Fruit fly (Drosophila melanogaster): Measurements from ENCODE around the gene CG3337.

The CG3337 gene

dm6 chr3R:21184373-21185132, 38.8 kb downstream of the CG3337 start (continued):
- no peak for TF ChIP-seq Gug (GFP tag; IDR thresholded peaks at IDR 0.05)
- peak in 1 of 2 experiments; percentile 34 for TF ChIP-seq salr (GFP tag; optimal IDR thresholded peaks at IDR 0.05)
- peak; percentile 15 for TF ChIP-seq acj6 (GFP tag; optimal IDR thresholded peaks at IDR 0.05)
- no peak for TF ChIP-seq CG11902 (GFP tag; optimal IDR thresholded peaks at IDR 0.05)

- TF ChIP-seq vri (GFP tag; optimal IDR thresholded peaks at IDR 0.05) (peak; percentile 6), CG8632 (GFP tag; optimal IDR thresholded peaks at IDR 0.05) (no peak)
Observed at dm6 chr3R:21181957-21182356, 41.4 kb downstream of the CG3337 start.

dm6 chr3R:21180391-21180796, 43.0 kb downstream of the CG3337 start:
- TF ChIP-seq spab (GFP tag; optimal IDR thresholded peaks at IDR 0.05) (no peak), Hr4 (GFP tag; optimal IDR thresholded peaks at IDR 0.05) (peak; percentile 31), CG32006 (GFP tag; optimal IDR thresholded peaks at IDR 0.05) (peak; percentile 33), CG10631 (GFP tag; optimal IDR thresholded peaks at IDR 0.05) (no peak), CG15336 (GFP tag; IDR thresholded peaks at IDR 0.05) (peak; percentile 57), Hr39 (GFP tag; optimal IDR thresholded peaks at IDR 0.05) (no peak), CG3032 (tag; optimal IDR thresholded peaks at IDR 0.05) (no peak), vri (GFP tag; optimal IDR thresholded peaks at IDR 0.05) (peak; percentile 26), svp (GFP tag) (peak; percentile 60), ss (GFP tag; optimal IDR thresholded peaks at IDR 0.05) (no peak), CG6276 (GFP tag; optimal IDR thresholded peaks at IDR 0.05) (no peak), Blimp-1 (GFP tag; optimal IDR thresholded peaks at IDR 0.05) (no peak), CG31627 (GFP tag; optimal IDR thresholded peaks at IDR 0.05) (no peak), esn (GFP tag; optimal IDR thresholded peaks at IDR 0.05) (peak; percentile 30), Sox15 (GFP tag; optimal IDR thresholded peaks at IDR 0.05) (no peak), CG34406 (GFP tag; optimal IDR thresholded peaks at IDR 0.05) (peak; percentile 22), Eip78C (GFP tag) (peak; percentile 84), cyc (GFP tag; optimal IDR thresholded peaks at IDR 0.05) (peak; percentile 26), CG8319 (GFP tag; optimal IDR thresholded peaks at IDR 0.05) (no peak), eg (GFP tag; IDR thresholded peaks at IDR 0.05) (peak; percentile 40; the same call in 2 of the 3 replicates), Ets21C (GFP tag; optimal IDR thresholded peaks at IDR 0.05) (no peak), topi (GFP tag; optimal IDR thresholded peaks at IDR 0.05) (peak; percentile 14), CG11902 (GFP tag; optimal IDR thresholded peaks at IDR 0.05) (no peak), Met (GFP tag; optimal IDR thresholded peaks at IDR 0.05) (peak; percentile 25), CG8119 (GFP tag; IDR thresholded peaks at IDR 0.05) (peak; percentile 56; the same call in 2 of the 3 replicates), CG6854 (GFP tag; optimal IDR thresholded peaks at IDR 0.05) (peak; percentile 11), CG10669 (GFP tag; optimal IDR thresholded peaks at IDR 0.05) (no peak), dsx (GFP tag; optimal IDR thresholded peaks at IDR 0.05; ENCODE audit: poor library complexity, severe bottlenecking) (no peak), OdsH (GFP tag; optimal IDR thresholded peaks at IDR 0.05) (no peak)

- TF ChIP-seq Sox15 (GFP tag; optimal IDR thresholded peaks at IDR 0.05) (no peak), achi (GFP tag; optimal IDR thresholded peaks at IDR 0.05) (no peak), CG32006 (GFP tag; optimal IDR thresholded peaks at IDR 0.05) (no peak), CG6854 (GFP tag; optimal IDR thresholded peaks at IDR 0.05) (no peak), vri (GFP tag; optimal IDR thresholded peaks at IDR 0.05) (peak; percentile 35), dsx (GFP tag; optimal IDR thresholded peaks at IDR 0.05; ENCODE audit: poor library complexity, severe bottlenecking) (no peak), Hr38 (GFP tag; optimal IDR thresholded peaks at IDR 0.05) (no peak)
Observed at dm6 chr3R:21179592-21180390, 43.6 kb downstream of the CG3337 start.
